Fruit fly (Drosophila melanogaster) S2 (cell line): ENCODE results near the gene CG5612.

Experiments used
- CG8478 ChIP-seq: fragments of >200 bp; optimal IDR thresholded peaks from 2 replicates; lab custom pipeline; 2018
- CTCF ChIP-seq, 2 experiments: fragments of >200 bp; optimal IDR thresholded peaks; 2 replicates each; lab custom pipeline; 2018

DNA sequence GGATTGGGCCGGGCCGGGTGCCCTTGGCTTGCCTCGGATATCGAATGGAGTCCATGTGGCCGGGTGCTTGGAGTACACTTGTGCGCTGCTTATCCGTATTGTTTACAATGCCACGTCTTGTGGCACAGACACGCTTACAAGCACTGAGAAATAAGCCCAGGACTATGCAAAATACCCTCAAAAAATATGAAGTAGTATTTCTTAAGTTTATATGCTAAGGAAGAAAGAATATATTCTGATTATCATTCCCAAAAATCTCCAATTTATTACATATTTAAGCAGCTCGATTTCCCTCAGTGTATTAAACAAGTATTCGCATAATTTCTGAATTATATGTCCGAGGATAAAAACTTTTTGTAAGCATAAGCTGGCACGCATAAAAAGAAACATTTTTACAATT is 4.0 kb downstream of the CG5612 start:
- TF ChIP-seq CG8478 (no peak), CTCF (optimal IDR thresholded peaks at IDR 0.05; lab: Kevin White, UChicago) (no peak)
